Fruit fly (Drosophila melanogaster) whole organism, adult: ENCODE results near the gene Ptp10D.
A peak's percentile ranks its signal among the peaks of the same experiment; 100 is the strongest.

ENCODE experiments used
- CG12768 ChIP-seq: fragments of 200-800 bp; sonication (Bioruptor generic); optimal IDR thresholded peaks from 2 replicates; lab custom pipeline; 2017; ENCODE audit warnings: missing biosample characterization, missing genetic modification characterization, mild to moderate bottlenecking, moderate library complexity, missing genetic modification reagents
- Crg-1 ChIP-seq: fragments of 200-800 bp; sonication (Bioruptor generic); optimal IDR thresholded peaks from 2 replicates; lab custom pipeline; 2016; ENCODE audit warnings: missing biosample characterization, missing genetic modification characterization
- cnc ChIP-seq, 2 experiments: fragments of >200 bp; optimal IDR thresholded peaks; 2 replicates each; lab custom pipeline; 2017
- kay ChIP-seq: fragments of 200-800 bp; sonication (Bioruptor generic); peaks from one replicate; lab custom pipeline; 2016; ENCODE audit warnings: missing biosample characterization, missing genetic modification characterization, borderline replicate concordance
- ovo ChIP-seq: fragments of 200-800 bp; sonication (Bioruptor generic); optimal IDR thresholded peaks from 2 replicates; lab custom pipeline; 2016; ENCODE audit warnings: missing biosample characterization, missing genetic modification characterization

DNA sequence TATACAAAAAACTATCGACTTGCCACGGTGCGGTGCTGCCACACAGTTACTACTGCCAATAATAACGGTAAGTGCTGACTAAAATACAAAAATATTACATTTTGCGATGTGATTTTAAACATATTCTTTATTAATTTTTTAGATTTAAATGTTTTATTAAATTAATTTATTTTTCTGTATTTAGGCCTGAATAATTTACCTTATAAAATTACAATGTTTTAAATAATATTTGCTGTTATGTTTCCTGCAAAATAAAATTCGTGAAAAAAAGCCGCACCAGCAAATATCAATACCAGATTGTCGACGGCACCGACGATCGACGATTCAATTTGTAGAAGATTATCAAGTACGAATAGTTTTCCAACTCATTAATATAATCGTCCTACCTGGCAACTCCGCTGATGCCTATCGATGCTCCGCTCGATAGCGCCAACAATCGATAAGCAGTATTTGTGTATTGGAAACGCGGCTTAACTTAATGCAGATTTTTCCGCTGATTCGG lies 56.8 kb downstream of the Ptp10D start, which contains the start of the genes Vlet and bif:
- TF ChIP-seq ovo (GFP tag; lab: Kevin White, UChicago) (peak; percentile 0), kay (GFP tag; lab: Kevin White, UChicago) (peak; percentile 77), Crg-1 (peak; percentile 56), CG12768 (GFP tag; lab: Kevin White, UChicago) (no peak), cnc (optimal IDR thresholded peaks at IDR 0.05; lab: Kevin White, UChicago) (no peak)
